Worm (Caenorhabditis elegans): ENCODE measurements around the gene hlh-1.
A peak's percentile ranks its signal among the peaks of the same experiment; 100 is the strongest.

hlh-1 gene

DNA sequence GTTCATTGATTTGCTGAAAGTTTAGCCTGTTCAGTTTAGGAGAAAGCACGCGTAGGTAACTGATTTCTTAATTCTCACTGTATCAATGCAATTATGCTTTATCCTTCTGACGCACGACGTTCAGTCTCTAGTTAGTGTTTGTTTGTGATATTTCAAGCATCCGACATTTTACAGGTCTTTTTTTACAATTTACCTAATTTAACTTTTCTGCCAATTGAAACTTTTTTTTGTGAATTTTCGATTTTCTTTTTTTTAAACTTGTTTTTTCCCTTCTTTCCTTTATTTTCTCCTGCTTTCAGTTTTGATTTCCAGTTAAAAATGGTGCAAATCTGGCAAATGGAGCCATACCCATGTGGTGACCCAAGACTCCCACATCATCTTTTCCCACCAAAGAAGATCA, 32.4 kb downstream of the hlh-1 start, which contains the start of gene K07E1.1:
TSS of gene K07E1.1 (plus strand) at position 301 of the 400 bp plus-strand sequence.
- TF ChIP-seq him-1 (tag; optimal IDR thresholded peaks at IDR 0.05): no peak
- TF ChIP-seq dao-5 (tag; optimal IDR thresholded peaks at IDR 0.05): no peak
- no peak for TF ChIP-seq W03F9.2 (tag; optimal IDR thresholded peaks at IDR 0.05)

DNA sequence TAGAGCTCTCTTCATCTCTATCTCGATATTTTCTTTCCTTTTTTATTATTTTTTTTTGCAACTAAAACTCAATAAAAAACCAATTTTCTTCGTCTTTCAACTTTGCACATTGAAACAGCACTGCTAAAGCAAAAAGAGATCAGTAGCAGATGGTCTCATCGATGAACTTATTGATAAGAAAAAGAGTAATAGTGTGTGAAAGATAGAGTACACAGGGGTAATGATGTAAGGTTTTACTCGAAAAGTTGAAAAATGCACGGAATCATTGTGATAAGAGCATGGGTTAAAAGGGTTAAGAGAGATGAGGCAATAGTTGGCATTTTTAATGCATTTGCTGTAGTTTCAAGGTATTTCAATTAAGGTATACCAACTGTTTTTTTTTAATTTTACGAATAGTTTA, 33.7 kb downstream of the hlh-1 start:
- TF ChIP-seq W03F9.2 (tag; optimal IDR thresholded peaks at IDR 0.05) (no peak), him-1 (tag; optimal IDR thresholded peaks at IDR 0.05) (no peak), dao-5 (tag; optimal IDR thresholded peaks at IDR 0.05) (no peak)

DNA sequence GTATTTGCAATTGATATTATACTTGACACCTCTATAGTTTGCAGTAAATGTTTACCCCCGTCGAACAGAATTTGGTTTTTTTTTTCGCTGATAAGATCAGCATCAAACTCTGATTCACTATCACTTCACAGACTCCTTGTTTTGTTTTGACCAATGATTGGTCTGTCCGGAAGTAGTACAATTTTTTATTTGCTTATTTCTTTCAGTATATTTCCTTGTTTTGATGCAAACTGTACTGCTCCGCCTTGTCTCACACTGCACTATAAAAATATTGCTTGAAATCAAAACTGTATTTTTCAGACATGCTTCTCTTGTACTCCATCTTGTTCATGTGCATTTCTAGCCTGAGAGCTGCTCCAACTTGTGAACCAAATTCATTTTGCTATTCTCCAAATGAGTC, 39.1 kb downstream of the hlh-1 start, which contains the start of gene M03A1.3:
TSS of gene M03A1.3 (plus strand) at position 301 of the 400 bp plus-strand sequence.
- no peak for TF ChIP-seq W03F9.2 (tag; optimal IDR thresholded peaks at IDR 0.05)
- TF ChIP-seq dao-5 (tag; optimal IDR thresholded peaks at IDR 0.05): no peak

DNA sequence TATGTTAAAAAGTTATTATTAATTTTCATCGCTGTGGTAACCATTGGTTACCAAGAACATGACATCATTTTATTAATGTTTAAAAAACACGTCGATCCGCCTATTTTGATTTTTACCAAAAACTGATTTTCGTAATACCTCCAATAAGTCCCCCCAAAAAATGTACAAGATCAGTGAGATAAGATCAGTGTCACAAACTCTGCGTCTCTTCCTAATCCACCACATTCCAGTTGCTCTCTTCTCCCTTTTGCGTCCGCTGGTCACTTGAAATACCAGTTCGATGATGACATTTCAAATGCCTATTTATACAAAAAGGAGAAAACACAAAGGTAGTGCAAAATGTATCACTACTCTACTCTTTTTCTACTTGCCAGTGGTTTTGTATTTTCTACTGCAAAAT, 41.7 kb downstream of the hlh-1 start, which contains the start of gene M03A1.8:
TSS of gene M03A1.8 (plus strand) at position 269 of the 400 bp plus-strand sequence.
- no peak for TF ChIP-seq him-1 (tag; optimal IDR thresholded peaks at IDR 0.05)

ce11 chrII:4562503-4563000, 44.2 kb downstream of the hlh-1 start, which contains the start of gene dao-2:
TSS of gene dao-2 (plus strand) at chrII:4562950.
- TF ChIP-seq W03F9.2 (tag; optimal IDR thresholded peaks at IDR 0.05) (no peak), him-1 (tag; optimal IDR thresholded peaks at IDR 0.05) (no peak), dao-5 (tag; optimal IDR thresholded peaks at IDR 0.05) (no peak)

DNA sequence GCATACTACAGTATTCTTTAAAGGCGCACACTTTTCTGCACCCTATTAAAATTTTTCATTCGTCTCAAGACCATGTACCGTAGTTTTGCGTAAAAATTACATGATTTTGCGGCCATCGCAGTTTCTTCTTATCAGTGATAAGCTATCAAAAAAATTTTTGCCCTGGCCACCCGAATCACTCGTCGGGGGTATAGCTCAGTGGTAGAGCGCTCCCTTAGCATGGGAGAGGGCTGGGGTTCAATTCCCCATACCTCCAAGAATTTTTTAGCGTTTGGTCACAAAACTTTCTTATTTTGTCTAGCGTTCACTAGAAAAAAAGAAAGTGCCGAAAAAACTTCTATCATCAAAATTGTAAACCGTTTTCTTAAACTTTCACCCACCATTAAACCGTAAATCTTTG, 46.8 kb downstream of the hlh-1 start:
- TF ChIP-seq W03F9.2 (tag; optimal IDR thresholded peaks at IDR 0.05): no peak
- no peak for TF ChIP-seq him-1 (tag; optimal IDR thresholded peaks at IDR 0.05)
- no peak for TF ChIP-seq dao-5 (tag; optimal IDR thresholded peaks at IDR 0.05)

- TF ChIP-seq him-1 (tag; optimal IDR thresholded peaks at IDR 0.05): no peak
Observed at ce11 chrII:4566237-4566636, 47.9 kb downstream of the hlh-1 start.

DNA sequence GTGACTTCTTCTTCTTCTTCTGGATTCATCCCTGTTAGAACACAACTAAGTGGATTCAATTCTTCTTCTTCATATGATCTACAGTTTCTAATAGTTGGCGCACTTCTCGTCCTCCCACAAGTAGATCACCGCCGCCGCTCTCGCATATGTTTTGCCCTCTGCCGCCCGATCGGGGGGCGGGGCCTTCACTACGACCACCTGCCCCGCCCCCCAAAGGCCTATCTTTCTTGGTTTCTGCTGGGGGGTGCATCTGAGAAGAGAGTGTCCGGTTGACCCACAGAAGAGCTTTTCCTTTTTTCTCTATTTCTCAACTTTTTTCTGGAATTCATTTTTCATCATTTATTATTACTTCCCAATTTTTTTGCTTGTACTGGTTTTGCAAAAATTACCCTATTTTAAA, 52.7 kb downstream of the hlh-1 start:
- no peak for TF ChIP-seq dao-5 (tag; optimal IDR thresholded peaks at IDR 0.05)
- TF ChIP-seq W03F9.2 (tag; optimal IDR thresholded peaks at IDR 0.05): no peak
- TF ChIP-seq him-1 (tag; optimal IDR thresholded peaks at IDR 0.05): peak; percentile 16

- no peak for TF ChIP-seq dao-5 (tag; optimal IDR thresholded peaks at IDR 0.05)
Observed at ce11 chrII:4571868-4572267, 53.5 kb downstream of the hlh-1 start, which contains the start of gene vab-1. TSS of gene vab-1 (plus strand) at chrII:4572000.

Measured in whole organism, L4/young adult.